Fruit fly (Drosophila melanogaster) whole organism, embryonic: ENCODE results near the gene Cyp313b1.

Experiments used
- CG11247 ChIP-seq: fragments of 200-800 bp; sonication (Bioruptor generic); IDR thresholded peaks from 2 replicates; pipeline ENCODE4 v1.3.6; 2022; ENCODE audit warnings: missing biosample characterization, missing genetic modification characterization
- CG11504 ChIP-seq: fragments of 200-800 bp; sonication (Bioruptor generic); optimal IDR thresholded peaks from 3 replicates; lab custom pipeline; 2019; ENCODE audit warnings: missing biosample characterization, mild to moderate bottlenecking, missing genetic modification characterization, moderate library complexity
- CG11560 ChIP-seq: fragments of 200-800 bp; sonication (Bioruptor generic); IDR thresholded peaks from 3 replicates; pipeline ENCODE4 v1.3.6; 2022; ENCODE audit warnings: missing biosample characterization, missing genetic modification characterization
- CG13296 ChIP-seq: fragments of 200-800 bp; sonication (Bioruptor generic); optimal IDR thresholded peaks from 3 replicates; lab custom pipeline; 2018; ENCODE audit warnings: missing biosample characterization, mild to moderate bottlenecking, missing genetic modification characterization
- CG14667 ChIP-seq: fragments of 200-800 bp; sonication (Bioruptor generic); IDR thresholded peaks from 2 replicates; pipeline ENCODE4 v1.3.6; 2022; ENCODE audit warnings: missing biosample characterization, missing genetic modification characterization
- CG1647 ChIP-seq: fragments of 200-800 bp; sonication (Bioruptor generic); optimal IDR thresholded peaks from 3 replicates; lab custom pipeline; 2016; ENCODE audit warnings: missing biosample characterization, missing genetic modification characterization
- CG17186 ChIP-seq: fragments of 200-800 bp; sonication (Bioruptor generic); optimal IDR thresholded peaks from 3 replicates; lab custom pipeline; 2017; ENCODE audit warnings: missing biosample characterization, missing genetic modification reagents, missing genetic modification characterization
- CG17359 ChIP-seq: fragments of 200-800 bp; sonication (Bioruptor generic); optimal IDR thresholded peaks from 3 replicates; lab custom pipeline; 2018; ENCODE audit warnings: missing biosample characterization, mild to moderate bottlenecking, missing genetic modification characterization, moderate library complexity
- CG17361 ChIP-seq: fragments of 200-800 bp; sonication (Bioruptor generic); IDR thresholded peaks from 3 replicates; pipeline ENCODE4 v1.3.6; 2022; ENCODE audit warnings: missing biosample characterization, missing genetic modification characterization
- CG3838 ChIP-seq: fragments of 200-800 bp; sonication (Bioruptor generic); optimal IDR thresholded peaks from 3 replicates; lab custom pipeline; 2016; ENCODE audit warnings: missing biosample characterization, missing genetic modification characterization
- CG6254 ChIP-seq: fragments of 200-800 bp; sonication (Bioruptor generic); optimal IDR thresholded peaks from 3 replicates; lab custom pipeline; 2017; ENCODE audit warnings: mild to moderate bottlenecking, missing biosample characterization, missing genetic modification reagents, missing genetic modification characterization
- CG6689 ChIP-seq: fragments of 200-800 bp; sonication (Bioruptor generic); IDR thresholded peaks from 2 replicates; pipeline ENCODE4 v1.3.6; 2022; ENCODE audit warnings: missing biosample characterization, missing genetic modification characterization
- CG7839 ChIP-seq: fragments of 200-800 bp; sonication (Bioruptor generic); optimal IDR thresholded peaks from 3 replicates; lab custom pipeline; 2018; ENCODE audit warnings: missing biosample characterization, mild to moderate bottlenecking, missing genetic modification characterization, moderate library complexity
- CG7987 ChIP-seq: fragments of 200-800 bp; sonication (Bioruptor generic); optimal IDR thresholded peaks from 2 replicates; lab custom pipeline; 2018; ENCODE audit warnings: missing biosample characterization, mild to moderate bottlenecking, missing genetic modification characterization, moderate library complexity
- CG9609 ChIP-seq: fragments of 200-800 bp; sonication (Bioruptor generic); optimal IDR thresholded peaks from 3 replicates; lab custom pipeline; 2016; ENCODE audit warnings: missing biosample characterization, missing genetic modification characterization
- CkIIα-i1 ChIP-seq: fragments of 200-800 bp; sonication (Bioruptor generic); IDR thresholded peaks from 2 replicates; pipeline ENCODE4 v1.3.6; 2022; ENCODE audit warnings: missing biosample characterization, missing genetic modification characterization
- Hr78 ChIP-seq, 2 experiments: fragments of 200-800 bp in 1 of 2; fragments of >200 bp in 1 of 2; sonication (Bioruptor generic) in 1 of 2; optimal IDR thresholded peaks; 2 replicates each; lab custom pipeline; 2017 to 2019; ENCODE audit warnings: missing biosample characterization in 2 of 2, missing genetic modification characterization in 2 of 2, mild to moderate bottlenecking in 1 of 2, moderate library complexity in 1 of 2
- Lim3 ChIP-seq: fragments of 200-800 bp; sonication (Bioruptor generic); IDR thresholded peaks from 2 replicates; pipeline ENCODE4 v1.3.6; 2022; ENCODE audit warnings: missing biosample characterization, missing genetic modification characterization
- MTF-1 ChIP-seq: fragments of 200-800 bp; sonication (Bioruptor generic); optimal IDR thresholded peaks from 2 replicates; lab custom pipeline; 2018; ENCODE audit warnings: missing biosample characterization, mild to moderate bottlenecking, missing genetic modification characterization, borderline replicate concordance
- Meics ChIP-seq: fragments of 200-800 bp; sonication (Bioruptor generic); optimal IDR thresholded peaks from 2 replicates; lab custom pipeline; 2017; ENCODE audit warnings: missing biosample characterization, mild to moderate bottlenecking, missing genetic modification characterization
- Opbp ChIP-seq: fragments of 200-800 bp; sonication (Bioruptor generic); IDR thresholded peaks from 3 replicates; pipeline ENCODE4 v1.3.6; 2022; ENCODE audit warnings: missing biosample characterization, missing genetic modification characterization; ENCODE audit not compliant: partially characterized antibody
- Ptx1 ChIP-seq: fragments of 200-800 bp; sonication (Bioruptor generic); IDR thresholded peaks from 2 replicates; pipeline ENCODE4 v1.3.6; 2022; ENCODE audit warnings: missing biosample characterization, missing genetic modification characterization
- Side ChIP-seq: fragments of 200-800 bp; sonication (Bioruptor generic); optimal IDR thresholded peaks from 2 replicates; lab custom pipeline; 2016; ENCODE audit warnings: missing biosample characterization, missing genetic modification characterization
- Spps ChIP-seq: fragments of 200-800 bp; sonication (Bioruptor generic); optimal IDR thresholded peaks from 2 replicates; lab custom pipeline; 2018; ENCODE audit warnings: missing biosample characterization, mild to moderate bottlenecking, missing genetic modification characterization
- Ssrp ChIP-seq: fragments of 200-800 bp; sonication (Bioruptor generic); optimal IDR thresholded peaks from 2 replicates; lab custom pipeline; 2018; ENCODE audit warnings: missing biosample characterization, mild to moderate bottlenecking, missing genetic modification characterization, moderate library complexity
- YL-1 ChIP-seq: fragments of 200-800 bp; sonication (Bioruptor generic); optimal IDR thresholded peaks from 3 replicates; lab custom pipeline; 2017; ENCODE audit warnings: missing biosample characterization, mild to moderate bottlenecking, missing genetic modification characterization
- bigmax ChIP-seq: fragments of 200-800 bp; sonication (Bioruptor generic); optimal IDR thresholded peaks from 2 replicates; lab custom pipeline; 2018; ENCODE audit warnings: missing biosample characterization, mild to moderate bottlenecking, missing genetic modification characterization
- bsh ChIP-seq, 2 experiments: fragments of 200-800 bp; sonication (Bioruptor generic); optimal IDR thresholded peaks; 2 replicates each; lab custom pipeline; 2017 to 2018; ENCODE audit warnings: mild to moderate bottlenecking in 2 of 2, missing biosample characterization in 2 of 2, missing genetic modification characterization in 2 of 2, moderate library complexity in 1 of 2
- cas ChIP-seq: fragments of 200-800 bp; sonication (Bioruptor generic); IDR thresholded peaks from 2 replicates; pipeline ENCODE4 v1.3.6; 2022; ENCODE audit warnings: missing biosample characterization, missing genetic modification characterization
- dati ChIP-seq: fragments of 200-800 bp; sonication (Bioruptor generic); IDR thresholded peaks from 2 replicates; pipeline ENCODE4 v1.3.6; 2022; ENCODE audit warnings: missing biosample characterization, missing genetic modification characterization
- dimm ChIP-seq: fragments of 200-800 bp; sonication (Bioruptor generic); IDR thresholded peaks from 2 replicates; pipeline ENCODE4 v1.3.6; 2022; ENCODE audit warnings: missing biosample characterization, missing genetic modification characterization
- eve ChIP-seq, 2 experiments: fragments of >200 bp; optimal IDR thresholded peaks; 2 replicates each; lab custom pipeline; 2017; ENCODE audit warnings: missing biosample characterization in 2 of 2, missing genetic modification characterization in 2 of 2
- fd64A ChIP-seq: fragments of 200-800 bp; sonication (Bioruptor generic); optimal IDR thresholded peaks from 3 replicates; lab custom pipeline; 2018; ENCODE audit warnings: missing biosample characterization, mild to moderate bottlenecking, missing genetic modification characterization
- her ChIP-seq: fragments of 200-800 bp; sonication (Bioruptor generic); optimal IDR thresholded peaks from 2 replicates; lab custom pipeline; 2016; ENCODE audit warnings: missing biosample characterization, missing genetic modification characterization
- insv ChIP-seq, 2 experiments: fragments of 200-800 bp; sonication (Bioruptor generic); optimal IDR thresholded peaks; 3 replicates each; lab custom pipeline; 2016 to 2018; ENCODE audit warnings: missing biosample characterization in 2 of 2, missing genetic modification characterization in 2 of 2
- ken ChIP-seq: fragments of 200-800 bp; sonication (Bioruptor generic); IDR thresholded peaks from 3 replicates; pipeline ENCODE4 v1.3.6; 2022; ENCODE audit warnings: missing biosample characterization, missing genetic modification characterization
- kni ChIP-seq: fragments of 200-800 bp; sonication (Bioruptor generic); optimal IDR thresholded peaks from 3 replicates; lab custom pipeline; 2017; ENCODE audit warnings: mild to moderate bottlenecking, missing biosample characterization, missing genetic modification reagents, missing genetic modification characterization
- lilli ChIP-seq: fragments of 200-800 bp; sonication (Bioruptor generic); optimal IDR thresholded peaks from 3 replicates; lab custom pipeline; 2016; ENCODE audit warnings: missing biosample characterization, missing genetic modification characterization
- lov ChIP-seq, 2 experiments: fragments of 200-800 bp in 1 of 2; fragments of >200 bp in 1 of 2; sonication (Bioruptor generic) in 1 of 2; IDR thresholded peaks in 1 of 2; optimal IDR thresholded peaks in 1 of 2; 2 replicates in 1 of 2; 3 replicates in 1 of 2; pipeline versions ENCODE4 v1.3.6 to Lab custom; 2017 to 2022; ENCODE audit warnings: missing biosample characterization in 1 of 2, missing genetic modification characterization in 1 of 2
- nerfin-1 ChIP-seq: fragments of 200-800 bp; sonication (Bioruptor generic); optimal IDR thresholded peaks from 3 replicates; lab custom pipeline; 2019; ENCODE audit warnings: missing biosample characterization, mild to moderate bottlenecking, missing genetic modification characterization, moderate library complexity
- nmo ChIP-seq: fragments of 200-800 bp; sonication (Bioruptor generic); optimal IDR thresholded peaks from 2 replicates; lab custom pipeline; 2018; ENCODE audit warnings: missing biosample characterization, mild to moderate bottlenecking, missing genetic modification characterization, moderate library complexity
- otp ChIP-seq: fragments of 200-800 bp; sonication (Bioruptor generic); IDR thresholded peaks from 3 replicates; pipeline ENCODE4, ENCODE4 v1.3.6; 2022; ENCODE audit warnings: missing biosample characterization, missing genetic modification characterization
- pho ChIP-seq: fragments of 200-800 bp; sonication (Bioruptor generic); optimal IDR thresholded peaks from 2 replicates; lab custom pipeline; 2016; ENCODE audit warnings: missing biosample characterization, missing genetic modification characterization
- seq ChIP-seq: fragments of 200-800 bp; sonication (Bioruptor generic); IDR thresholded peaks from 2 replicates; pipeline ENCODE4 v1.3.6; 2022; ENCODE audit warnings: missing biosample characterization, missing genetic modification characterization
- sqz ChIP-seq: fragments of 200-800 bp; sonication (Bioruptor generic); optimal IDR thresholded peaks from 3 replicates; lab custom pipeline; 2018; ENCODE audit warnings: missing biosample characterization, mild to moderate bottlenecking, missing genetic modification characterization
- sr ChIP-seq: fragments of 200-800 bp; sonication (Bioruptor generic); IDR thresholded peaks from 3 replicates; pipeline ENCODE4 v1.3.6; 2022; ENCODE audit warnings: missing biosample characterization, missing genetic modification characterization
- ttk ChIP-seq: fragments of 200-800 bp; sonication (Bioruptor generic); IDR thresholded peaks from 2 replicates; pipeline ENCODE4 v2.1.2; 2022; ENCODE audit warnings: missing biosample characterization, missing genetic modification characterization
- zen2 ChIP-seq: fragments of 200-800 bp; sonication (Bioruptor generic); IDR thresholded peaks from 3 replicates; pipeline ENCODE4 v1.3.6; 2022; ENCODE audit warnings: missing biosample characterization, missing genetic modification characterization; ENCODE audit not compliant: partially characterized antibody

Gene Cyp313b1

DNA sequence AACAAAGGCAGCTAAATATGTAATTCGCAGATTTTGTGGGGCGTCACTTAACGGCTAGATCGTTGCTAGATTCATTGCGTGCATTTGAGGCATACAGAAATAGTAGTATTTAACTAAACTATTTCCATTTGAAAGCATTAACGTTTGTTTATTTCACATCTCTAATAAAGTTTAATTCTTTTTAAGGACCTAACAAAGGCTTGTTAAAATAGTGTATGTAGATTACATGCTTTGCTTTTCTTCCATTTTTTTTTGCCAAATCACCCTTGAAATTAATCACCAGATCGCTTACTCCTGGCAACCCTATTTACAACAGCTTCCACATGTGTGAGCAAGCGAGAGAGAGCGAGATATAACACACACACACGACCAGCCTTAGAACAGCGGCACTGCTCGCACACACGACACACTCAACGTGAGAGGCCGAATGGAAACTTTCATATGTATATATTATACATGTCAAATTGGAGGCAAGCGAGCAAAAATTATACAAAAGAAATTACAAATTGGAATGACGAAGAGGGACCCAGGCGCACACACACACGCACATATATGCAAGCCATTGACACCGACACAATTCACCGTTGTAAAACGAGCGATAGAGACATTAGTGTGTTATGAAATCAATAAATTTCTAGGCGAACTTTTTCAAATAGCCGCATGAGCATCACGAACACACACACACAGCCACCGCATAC is 13.9 kb upstream of the Cyp313b1 start (continued):
- TF ChIP-seq Hr78 (GFP tag; optimal IDR thresholded peaks at IDR 0.05; lab: Kevin White, UChicago) (peak in 1 of 2 experiments; percentile 4), CG11560 (no peak), Lim3 (no peak), CG14667 (GFP tag; lab: Robert Waterston, UW) (peak; percentile 27; the same call in 1 of the 2 replicates), dimm (GFP tag; lab: Robert Waterston, UW) (no peak), insv (GFP tag; optimal IDR thresholded peaks at IDR 0.05; lab: Kevin White, UChicago) (peak in 1 of 2 experiments; percentile 72), nerfin-1 (tag; lab: Kevin White, UChicago) (peak; percentile 62), CG17359 (tag; lab: Kevin White, UChicago) (peak; percentile 52), Ssrp (tag; lab: Kevin White, UChicago) (peak; percentile 36), Meics (GFP tag; lab: Kevin White, UChicago) (peak; percentile 75), CG6254 (GFP tag; lab: Kevin White, UChicago) (peak; percentile 46), CG17186 (GFP tag; lab: Kevin White, UChicago) (no peak), ken (0 out of 3 replicates have a peak, but pooled peaks have one; percentile 18), CG6689 (GFP tag; lab: Robert Waterston, UW) (peak; percentile 69), cas (GFP tag; lab: Robert Waterston, UW) (0 out of 2 replicates have a peak, but pooled peaks have one; percentile 56), CG9609 (GFP tag; lab: Kevin White, UChicago) (peak; percentile 48), fd64A (GFP tag; lab: Kevin White, UChicago) (peak; percentile 29), Spps (tag; lab: Kevin White, UChicago) (no peak), ttk (GFP tag; lab: Robert Waterston, UW) (peak; percentile 28; the same call in 1 of the 2 replicates), kni (no peak), CG11247 (GFP tag; lab: Robert Waterston, UW) (no peak), zen2 (GFP tag; lab: Robert Waterston, UW) (no peak), bsh (GFP tag; optimal IDR thresholded peaks at IDR 0.05; lab: Kevin White, UChicago) (peak in 1 of 2 experiments; percentile 61), dati (GFP tag; lab: Robert Waterston, UW) (no peak), nmo (GFP tag; lab: Kevin White, UChicago) (peak; percentile 45), Ptx1 (GFP tag; lab: Robert Waterston, UW) (peak; percentile 58; the same call in 1 of the 2 replicates), sqz (peak; percentile 78), her (GFP tag; lab: Kevin White, UChicago) (peak; percentile 52), Side (GFP tag; lab: Kevin White, UChicago) (peak; percentile 31), lov (optimal IDR thresholded peaks at IDR 0.05; lab: Kevin White, UChicago) (no peak), lov (GFP tag; IDR thresholded peaks at IDR 0.05; lab: Robert Waterston, UW) (peak; percentile 54; the same call in 1 of the 3 replicates), MTF-1 (GFP tag; lab: Kevin White, UChicago) (peak; percentile 62), pho (GFP tag; lab: Kevin White, UChicago) (peak; percentile 71), CG1647 (GFP tag; lab: Kevin White, UChicago) (peak; percentile 45), CG7987 (GFP tag; lab: Kevin White, UChicago) (peak; percentile 37), Opbp (GFP tag; lab: Robert Waterston, UW) (0 out of 3 replicates have a peak, but pooled peaks have one; percentile 27), seq (GFP tag; lab: Robert Waterston, UW) (peak; percentile 58; the same call in 1 of the 2 replicates), sr (GFP tag; lab: Robert Waterston, UW) (no peak), CkIIα-i1 (no peak), CG7839 (tag; lab: Kevin White, UChicago) (peak; percentile 68), lilli (peak; percentile 69), CG3838 (GFP tag; lab: Kevin White, UChicago) (peak; percentile 37), bigmax (GFP tag; lab: Kevin White, UChicago) (peak; percentile 7), CG13296 (peak; percentile 17), CG17361 (peak; percentile 72; the same call in 1 of the 3 replicates), eve (GFP tag; optimal IDR thresholded peaks at IDR 0.05; lab: Kevin White, UChicago) (no peak), CG11504 (peak; percentile 54), YL-1 (GFP tag; lab: Kevin White, UChicago) (peak; percentile 70), otp (GFP tag; lab: Robert Waterston, UW) (peak; percentile 37; the same call in 1 of the 3 replicates)
